Fruit fly (Drosophila melanogaster) whole organism, adult: Measurements from ENCODE around the gene dsx-c73A.

Experiments used
- Crg-1 ChIP-seq: fragments of 200-800 bp; sonication (Bioruptor generic); optimal IDR thresholded peaks from 2 replicates; lab custom pipeline; 2016; ENCODE audit warnings: missing biosample characterization, missing genetic modification characterization
- Mnt ChIP-seq: fragments of 200-800 bp; sonication (Bioruptor generic); optimal IDR thresholded peaks from 2 replicates; lab custom pipeline; 2016; ENCODE audit warnings: missing biosample characterization, mild to moderate bottlenecking, missing genetic modification characterization

DNA sequence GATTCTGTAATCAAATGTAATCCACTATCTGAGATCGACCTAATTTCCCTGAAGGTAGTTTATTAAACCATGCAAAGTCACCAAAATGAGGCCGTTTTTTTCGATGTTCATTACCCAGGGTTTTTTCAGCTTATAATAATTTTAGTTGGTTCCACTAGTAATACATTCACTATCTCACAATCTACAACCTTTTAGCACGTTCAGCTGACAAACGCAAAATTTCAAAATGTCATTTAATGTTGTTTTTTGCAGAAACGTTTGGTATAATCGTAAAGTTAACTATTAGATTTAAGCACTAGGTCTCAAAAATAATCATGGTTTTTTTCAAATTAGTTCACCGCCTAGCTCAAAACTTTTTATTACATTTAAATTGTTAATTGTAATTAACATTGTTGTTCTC, 51.6 kb downstream of the dsx-c73A start, which contains the start of gene CG44836:
- TF ChIP-seq Crg-1 (GFP tag; lab: Kevin White, UChicago): no peak
- no peak for TF ChIP-seq Mnt (GFP tag; lab: Kevin White, UChicago)
